Worm (Caenorhabditis elegans) whole organism, late embryonic: ENCODE measurements around the gene E02C12.19.

Experiments
- C38D4.7 ChIP-seq: fragments of 200-800 bp; sonication (Bioruptor generic); optimal IDR thresholded peaks from 2 replicates; lab custom pipeline; 2018; ENCODE audit warnings: mild to moderate bottlenecking, missing genetic modification characterization, moderate library complexity, missing compliant biosample characterization
- F13H6.1 ChIP-seq: sonication (generic microtip); optimal IDR thresholded peaks from 2 replicates; lab custom pipeline; 2016; ENCODE audit warnings: missing genetic modification characterization, missing compliant biosample characterization
- K09A11.1 ChIP-seq: sonication (generic microtip); optimal IDR thresholded peaks from 2 replicates; lab custom pipeline; 2017; ENCODE audit warnings: antibody characterized with exemption, mild to moderate bottlenecking, missing genetic modification characterization, missing compliant biosample characterization; ENCODE audit not compliant: insufficient read depth
- T23F11.4 ChIP-seq: fragments of 200-800 bp; sonication (Bioruptor generic); optimal IDR thresholded peaks from 2 replicates; lab custom pipeline; 2018; ENCODE audit warnings: mild to moderate bottlenecking, missing genetic modification characterization, missing compliant biosample characterization
- ama-1 ChIP-seq: fragments of 150-350 bp; optimal IDR thresholded peaks from 2 replicates; lab custom pipeline; 2014
- ceh-2 ChIP-seq: sonication (generic microtip); optimal IDR thresholded peaks from 2 replicates; lab custom pipeline; 2016; ENCODE audit warnings: missing genotype, missing genetic modification characterization, missing compliant biosample characterization
- ceh-24 ChIP-seq: sonication (generic microtip); optimal IDR thresholded peaks from 2 replicates; lab custom pipeline; 2016; ENCODE audit warnings: mild to moderate bottlenecking, missing genetic modification characterization, missing compliant biosample characterization
- ceh-30 ChIP-seq: fragments of 150-350 bp; optimal IDR thresholded peaks from 2 replicates; lab custom pipeline; 2014; ENCODE audit warnings: missing biosample characterization, missing genetic modification characterization
- ceh-31 ChIP-seq: sonication (generic microtip); optimal IDR thresholded peaks from 2 replicates; lab custom pipeline; 2016; ENCODE audit warnings: missing genetic modification characterization, missing compliant biosample characterization
- ceh-6 ChIP-seq: fragments of 200-800 bp; sonication (Bioruptor generic); optimal IDR thresholded peaks from 2 replicates; lab custom pipeline; 2018; ENCODE audit warnings: mild to moderate bottlenecking, missing genetic modification characterization, missing compliant biosample characterization
- ceh-9 ChIP-seq: sonication (generic microtip); optimal IDR thresholded peaks from 2 replicates; lab custom pipeline; 2016; ENCODE audit warnings: mild to moderate bottlenecking, missing genetic modification characterization, inconsistent platforms, missing compliant biosample characterization
- che-1 ChIP-seq: sonication (generic microtip); optimal IDR thresholded peaks from 2 replicates; lab custom pipeline; 2016; ENCODE audit warnings: mild to moderate bottlenecking, missing genetic modification characterization, missing compliant biosample characterization
- dmd-4 ChIP-seq: sonication (generic microtip); optimal IDR thresholded peaks from 2 replicates; lab custom pipeline; 2016; ENCODE audit warnings: borderline replicate concordance, missing genetic modification characterization, missing compliant biosample characterization
- elt-4 ChIP-seq: sonication (generic microtip); optimal IDR thresholded peaks from 2 replicates; lab custom pipeline; 2016; ENCODE audit warnings: missing genetic modification characterization, missing compliant biosample characterization
- fkh-10 ChIP-seq: fragments of 150-350 bp; optimal IDR thresholded peaks from 2 replicates; lab custom pipeline; 2014; ENCODE audit warnings: missing biosample characterization, missing genetic modification reagents, missing genetic modification characterization
- gmeb-2 ChIP-seq: sonication (generic microtip); optimal IDR thresholded peaks from 2 replicates; lab custom pipeline; 2016; ENCODE audit warnings: missing genetic modification characterization, inconsistent platforms, missing compliant biosample characterization
- hlh-13 ChIP-seq: fragments of 200-800 bp; sonication (Bioruptor generic); optimal IDR thresholded peaks from 2 replicates; lab custom pipeline; 2018; ENCODE audit warnings: mild to moderate bottlenecking, missing genetic modification characterization, missing compliant biosample characterization
- hlh-15 ChIP-seq: sonication (generic microtip); optimal IDR thresholded peaks from 2 replicates; lab custom pipeline; 2016; ENCODE audit warnings: missing genetic modification characterization, missing compliant biosample characterization
- lim-6 ChIP-seq: sonication (generic microtip); optimal IDR thresholded peaks from 2 replicates; lab custom pipeline; 2016; ENCODE audit warnings: missing genetic modification characterization, missing compliant biosample characterization
- madf-2 ChIP-seq: sonication (generic microtip); optimal IDR thresholded peaks from 2 replicates; lab custom pipeline; 2017; ENCODE audit warnings: missing genetic modification characterization, missing compliant biosample characterization
- nfya-1 ChIP-seq: sonication (generic microtip); optimal IDR thresholded peaks from 2 replicates; lab custom pipeline; 2017; ENCODE audit warnings: missing genetic modification characterization, mild to moderate bottlenecking, missing compliant biosample characterization, antibody characterized with exemption, moderate library complexity
- nhr-232 ChIP-seq: sonication (generic microtip); optimal IDR thresholded peaks from 2 replicates; lab custom pipeline; 2016; ENCODE audit warnings: missing genetic modification characterization, missing compliant biosample characterization
- pag-3 ChIP-seq: sonication (generic microtip); optimal IDR thresholded peaks from 2 replicates; lab custom pipeline; 2016; ENCODE audit warnings: missing compliant biosample characterization, missing genetic modification characterization, borderline replicate concordance
- pax-1 ChIP-seq: fragments of 150-350 bp; optimal IDR thresholded peaks from 2 replicates; lab custom pipeline; 2014; ENCODE audit warnings: missing biosample characterization, missing genetic modification characterization
- pqm-1 ChIP-seq: sonication (generic microtip); optimal IDR thresholded peaks from 2 replicates; lab custom pipeline; 2016; ENCODE audit warnings: missing genetic modification characterization, missing compliant biosample characterization
- pros-1 ChIP-seq: fragments of 150-350 bp; optimal IDR thresholded peaks from 2 replicates; lab custom pipeline; 2014; ENCODE audit warnings: missing biosample characterization, missing genetic modification reagents, missing genetic modification characterization
- ref-2 ChIP-seq: sonication (generic microtip); optimal IDR thresholded peaks from 2 replicates; lab custom pipeline; 2016; ENCODE audit warnings: missing genetic modification characterization, missing compliant biosample characterization
- sox-2 ChIP-seq: fragments of 200-800 bp; sonication (Bioruptor generic); IDR thresholded peaks from 2 replicates; pipeline ENCODE4 v1.3.6; 2022; ENCODE audit warnings: missing genetic modification reagents, missing genetic modification characterization, missing compliant biosample characterization
- tbx-7 ChIP-seq: sonication (generic microtip); optimal IDR thresholded peaks from 2 replicates; lab custom pipeline; 2016; ENCODE audit warnings: missing genotype, missing genetic modification characterization, missing compliant biosample characterization
- unc-3 ChIP-seq, 2 experiments: fragments of 200-800 bp in 1 of 2; sonication (Bioruptor generic) in 1 of 2; sonication (generic microtip) in 1 of 2; conservative IDR thresholded peaks in 1 of 2; optimal IDR thresholded peaks in 1 of 2; 2 replicates each; pipeline versions ENCODE4 v1.3.6 to Lab custom; 2016 to 2022; ENCODE audit warnings: missing compliant biosample characterization in 2 of 2, missing genetic modification characterization in 2 of 2, missing genetic modification reagents in 1 of 2
- unc-42 ChIP-seq: sonication (generic microtip); optimal IDR thresholded peaks from 2 replicates; lab custom pipeline; 2016; ENCODE audit warnings: missing genotype, missing genetic modification characterization, missing compliant biosample characterization

The E02C12.19 gene

DNA sequence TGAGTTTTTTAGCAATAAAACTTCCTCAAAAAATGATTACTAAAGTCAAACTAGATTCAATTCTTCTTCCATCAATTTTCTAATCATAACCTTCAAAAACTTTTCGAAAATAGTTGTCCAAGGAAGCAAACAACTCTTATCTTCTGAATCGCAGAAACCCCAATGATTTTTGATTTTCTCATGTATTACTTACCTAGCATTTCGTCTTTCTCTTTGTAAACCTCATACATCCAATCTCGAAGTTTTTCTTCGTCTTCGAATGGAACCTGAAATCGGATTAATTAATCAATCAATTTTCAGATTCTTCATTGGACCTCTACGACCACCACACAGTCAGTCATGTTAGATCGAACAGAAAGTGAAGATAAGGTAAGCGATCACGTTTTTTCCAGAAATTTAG, 47.6 kb downstream of the E02C12.19 start, which contains the start of gene K07B1.4:
K07B1.4 (plus strand) TSS at position 301 of the 400 bp plus-strand sequence.
- TF ChIP-seq nfya-1 (tag; lab: Kevin White, UChicago) (no peak), nhr-232 (tag; lab: Kevin White, UChicago) (no peak), madf-2 (tag; lab: Kevin White, UChicago) (no peak), unc-3 (GFP tag; conservative IDR thresholded peaks at IDR 0.05; lab: Robert Waterston, UW) (no peak), unc-3 (tag; optimal IDR thresholded peaks at IDR 0.05; lab: Kevin White, UChicago) (no peak), hlh-15 (tag; lab: Kevin White, UChicago) (no peak), tbx-7 (tag; lab: Kevin White, UChicago) (no peak), C38D4.7 (no peak), elt-4 (no peak)

DNA sequence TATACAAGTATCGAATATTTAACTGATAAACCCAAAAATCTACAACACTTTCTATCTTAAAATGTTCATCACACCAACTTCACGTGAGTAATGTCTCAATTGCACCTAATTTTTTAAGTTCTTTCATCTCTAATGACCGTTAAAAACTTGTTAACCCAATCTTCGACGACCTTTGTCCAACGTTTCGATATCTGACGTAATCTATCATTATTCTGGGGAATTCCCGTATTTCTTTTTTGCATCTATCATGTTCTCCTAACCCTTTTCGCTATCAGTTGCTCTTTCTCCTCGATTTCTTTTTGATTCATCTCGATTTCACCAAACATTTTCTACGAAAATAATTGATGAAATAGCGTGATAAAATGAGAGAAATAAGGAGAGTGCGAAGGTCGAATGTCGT, 48.6 kb downstream of the E02C12.19 start:
- TF ChIP-seq unc-42 (no peak), gmeb-2 (tag; lab: Kevin White, UChicago) (no peak), fkh-10 (GFP tag; lab: Kevin White, UChicago) (no peak), pax-1 (tag; lab: Kevin White, UChicago) (no peak), sox-2 (GFP tag; lab: Robert Waterston, UW) (no peak), pros-1 (tag; lab: Kevin White, UChicago) (no peak), hlh-13 (GFP tag; lab: Kevin White, UChicago) (no peak), ceh-31 (no peak), ceh-2 (tag; lab: Kevin White, UChicago) (no peak), F13H6.1 (tag; lab: Kevin White, UChicago) (no peak), madf-2 (tag; lab: Kevin White, UChicago) (no peak), nfya-1 (tag; lab: Kevin White, UChicago) (no peak), lim-6 (no peak), unc-3 (GFP tag; conservative IDR thresholded peaks at IDR 0.05; lab: Robert Waterston, UW) (no peak), unc-3 (tag; optimal IDR thresholded peaks at IDR 0.05; lab: Kevin White, UChicago) (no peak), pag-3 (no peak), che-1 (tag; lab: Kevin White, UChicago) (no peak), ceh-30 (tag; lab: Kevin White, UChicago) (no peak), ceh-6 (no peak), ref-2 (no peak), K09A11.1 (tag; lab: Kevin White, UChicago) (no peak)

DNA sequence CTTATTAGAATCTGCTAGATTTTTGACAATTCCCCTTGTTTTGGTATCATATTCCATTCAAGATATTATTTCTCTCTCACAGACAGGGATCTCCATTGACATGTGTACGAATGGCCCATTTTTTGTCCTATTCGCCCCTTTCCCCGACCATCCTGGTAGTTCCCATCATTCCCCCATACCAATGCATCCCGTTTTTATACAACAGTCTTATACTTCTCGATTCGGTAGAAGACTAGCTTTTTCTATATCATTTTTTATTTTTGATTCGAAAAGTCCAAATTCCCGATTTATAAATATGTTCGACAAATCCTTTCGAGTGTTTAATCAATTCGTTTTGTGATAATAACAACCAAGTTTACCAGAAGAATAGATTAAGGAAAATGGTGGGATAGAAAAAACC, 49.4 kb downstream of the E02C12.19 start:
- TF ChIP-seq ceh-9 (tag; lab: Kevin White, UChicago) (no peak), ama-1 (lab: Kevin White, UChicago) (no peak), ceh-24 (tag; lab: Kevin White, UChicago) (no peak), K09A11.1 (tag; lab: Kevin White, UChicago) (no peak), pqm-1 (tag; lab: Kevin White, UChicago) (no peak), dmd-4 (tag; lab: Kevin White, UChicago) (no peak), T23F11.4 (GFP tag; lab: Kevin White, UChicago) (no peak), unc-3 (GFP tag; conservative IDR thresholded peaks at IDR 0.05; lab: Robert Waterston, UW) (no peak), unc-3 (tag; optimal IDR thresholded peaks at IDR 0.05; lab: Kevin White, UChicago) (no peak)
